Worm (Caenorhabditis elegans) whole organism, young adult: ENCODE results near the gene xbx-5.
"Not testable (repeated sequence)": the region's sequence is repeated elsewhere in the genome, so short reads cannot be mapped to it uniquely, and the experiment has no call there.

Source experiments
- B0019.2 ChIP-seq: fragments of 200-800 bp; sonication (Bioruptor generic); conservative IDR thresholded peaks from 2 replicates; pipeline ENCODE4 v1.3.6; 2022; ENCODE audit warnings: missing genetic modification reagents, missing genetic modification characterization, missing compliant biosample characterization
- C17E4.6 ChIP-seq: fragments of 200-800 bp; sonication (Bioruptor generic); IDR thresholded peaks from 2 replicates; pipeline ENCODE4 v1.3.6; 2022; ENCODE audit warnings: missing genetic modification reagents, missing genetic modification characterization, missing compliant biosample characterization
- D2030.7 ChIP-seq: fragments of 200-800 bp; sonication (Bioruptor generic); IDR thresholded peaks from 2 replicates; pipeline ENCODE4 v1.3.6; 2022; ENCODE audit warnings: missing genetic modification reagents, missing genetic modification characterization, missing compliant biosample characterization
- F33H1.4 ChIP-seq: fragments of 200-800 bp; sonication (Bioruptor generic); IDR thresholded peaks from 2 replicates; pipeline ENCODE4 v1.3.6; 2022; ENCODE audit warnings: missing genetic modification reagents, missing genetic modification characterization, missing compliant biosample characterization
- Y53G8AR.9 ChIP-seq: fragments of 200-800 bp; sonication (Bioruptor generic); conservative IDR thresholded peaks from 2 replicates; pipeline ENCODE4 v1.3.6; 2022; ENCODE audit warnings: missing genetic modification reagents, missing genetic modification characterization, missing compliant biosample characterization
- Y79H2A.3 ChIP-seq: fragments of 200-800 bp; sonication (Bioruptor generic); conservative IDR thresholded peaks from 2 replicates; pipeline ENCODE4 v1.3.6; 2022; ENCODE audit warnings: missing genetic modification reagents, missing genetic modification characterization, missing compliant biosample characterization
- Y95B8A.8 ChIP-seq: fragments of 200-800 bp; sonication (Bioruptor generic); IDR thresholded peaks from 2 replicates; pipeline ENCODE4 v1.3.6; 2022; ENCODE audit warnings: missing genetic modification reagents, missing genetic modification characterization, missing compliant biosample characterization
- aptf-3 ChIP-seq: fragments of 200-800 bp; sonication (Bioruptor generic); IDR thresholded peaks from 2 replicates; pipeline ENCODE4 v1.3.6; 2022; ENCODE audit warnings: missing genetic modification characterization, missing compliant biosample characterization
- attf-6 ChIP-seq: fragments of 200-800 bp; sonication (Bioruptor generic); IDR thresholded peaks from 2 replicates; pipeline ENCODE4 v1.3.6; 2022; ENCODE audit warnings: missing genetic modification reagents, missing genetic modification characterization, missing compliant biosample characterization
- cebp-1 ChIP-seq, 2 experiments: fragments of 200-800 bp in 1 of 2; sonication (Bioruptor generic) in 1 of 2; sonication (generic microtip) in 1 of 2; IDR thresholded peaks in 1 of 2; optimal IDR thresholded peaks in 1 of 2; 2 replicates each; pipeline versions ENCODE4 v1.3.6 to Lab custom; 2017 to 2022; ENCODE audit warnings: missing compliant biosample characterization in 2 of 2, missing genetic modification characterization in 2 of 2, mild to moderate bottlenecking in 1 of 2, missing genetic modification reagents in 1 of 2, moderate library complexity in 1 of 2
- ceh-40 ChIP-seq: fragments of 200-800 bp; sonication (Bioruptor generic); IDR thresholded peaks from 2 replicates; pipeline ENCODE4 v1.3.6; 2022; ENCODE audit warnings: missing genetic modification characterization, missing compliant biosample characterization
- ceh-58 ChIP-seq: fragments of 200-800 bp; sonication (Bioruptor generic); IDR thresholded peaks from 2 replicates; pipeline ENCODE4 v1.3.6; 2022; ENCODE audit warnings: missing genetic modification characterization, missing compliant biosample characterization
- ceh-91 ChIP-seq: fragments of 200-800 bp; sonication (Bioruptor generic); IDR thresholded peaks from 2 replicates; pipeline ENCODE4 v1.3.6; 2022; ENCODE audit warnings: missing genetic modification reagents, missing genetic modification characterization, missing compliant biosample characterization
- dox-1 ChIP-seq: fragments of 200-800 bp; sonication (Bioruptor generic); IDR thresholded peaks from 2 replicates; pipeline ENCODE4 v1.3.6; 2022; ENCODE audit warnings: missing genetic modification reagents, missing genetic modification characterization, missing compliant biosample characterization
- efl-1 ChIP-seq: fragments of 150-350 bp; optimal IDR thresholded peaks from 2 replicates; lab custom pipeline; 2014; ENCODE audit warnings: missing biosample characterization, missing genetic modification reagents, missing genetic modification characterization
- egl-44 ChIP-seq: fragments of 200-800 bp; sonication (Bioruptor generic); IDR thresholded peaks from 2 replicates; pipeline ENCODE4 v1.3.6; 2022; ENCODE audit warnings: missing genetic modification reagents, missing genetic modification characterization, missing compliant biosample characterization
- egrh-3 ChIP-seq: fragments of 200-800 bp; sonication (Bioruptor generic); IDR thresholded peaks from 2 replicates; pipeline ENCODE4 v1.3.6; 2022; ENCODE audit warnings: missing genetic modification reagents, missing genetic modification characterization, missing compliant biosample characterization
- ekl-4 ChIP-seq: fragments of 200-800 bp; sonication (Bioruptor generic); IDR thresholded peaks from 2 replicates; pipeline ENCODE4 v1.3.6; 2022; ENCODE audit warnings: missing genetic modification reagents, missing genetic modification characterization, missing compliant biosample characterization
- hmg-1.2 ChIP-seq: fragments of 200-800 bp; sonication (Bioruptor generic); IDR thresholded peaks from 2 replicates; pipeline ENCODE4 v1.3.6; 2022; ENCODE audit warnings: missing genetic modification reagents, missing genetic modification characterization, missing compliant biosample characterization
- hsf-1 ChIP-seq: fragments of 200-800 bp; sonication (Bioruptor generic); IDR thresholded peaks from 2 replicates; pipeline ENCODE4 v1.3.6; 2022; ENCODE audit warnings: missing genetic modification reagents, missing genetic modification characterization, missing compliant biosample characterization
- lin-26 ChIP-seq: fragments of 200-800 bp; sonication (Bioruptor generic); IDR thresholded peaks from 2 replicates; pipeline ENCODE4 v1.3.6; 2022; ENCODE audit warnings: missing genetic modification reagents, missing genetic modification characterization, missing compliant biosample characterization
- madf-3 ChIP-seq: fragments of 200-800 bp; sonication (Bioruptor generic); IDR thresholded peaks from 2 replicates; pipeline ENCODE4 v1.3.6; 2022; ENCODE audit warnings: missing genetic modification reagents, missing genetic modification characterization, missing compliant biosample characterization
- madf-6 ChIP-seq: fragments of 200-800 bp; sonication (Bioruptor generic); IDR thresholded peaks from 2 replicates; pipeline ENCODE4 v1.3.6; 2022; ENCODE audit warnings: missing genetic modification reagents, missing genetic modification characterization, missing compliant biosample characterization
- madf-8 ChIP-seq: fragments of 200-800 bp; sonication (Bioruptor generic); conservative IDR thresholded peaks from 2 replicates; pipeline ENCODE4 v1.3.6; 2022; ENCODE audit warnings: missing genetic modification reagents, missing genetic modification characterization, missing compliant biosample characterization
- mcd-1 ChIP-seq: fragments of 200-800 bp; sonication (Bioruptor generic); IDR thresholded peaks from 2 replicates; pipeline ENCODE4 v1.3.6; 2022; ENCODE audit warnings: missing genetic modification reagents, missing genetic modification characterization, missing compliant biosample characterization
- pbrm-1 ChIP-seq: fragments of 200-800 bp; sonication (Bioruptor generic); IDR thresholded peaks from 2 replicates; pipeline ENCODE4 v1.3.6; 2022; ENCODE audit warnings: missing genetic modification reagents, missing genetic modification characterization, missing compliant biosample characterization
- rcor-1 ChIP-seq: fragments of 200-800 bp; sonication (Bioruptor generic); IDR thresholded peaks from 2 replicates; pipeline ENCODE4 v1.3.6; 2022; ENCODE audit warnings: missing genetic modification reagents, missing genetic modification characterization, missing compliant biosample characterization
- tlf-1 ChIP-seq: fragments of 200-800 bp; sonication (Bioruptor generic); optimal IDR thresholded peaks from 2 replicates; lab custom pipeline; 2018; ENCODE audit warnings: mild to moderate bottlenecking, missing genetic modification characterization, missing compliant biosample characterization
- unc-130 ChIP-seq: sonication (generic microtip); optimal IDR thresholded peaks from 2 replicates; lab custom pipeline; 2016; ENCODE audit warnings: missing genetic modification reagents, missing genetic modification characterization, missing compliant biosample characterization
- xnd-1 ChIP-seq: sonication (generic microtip); optimal IDR thresholded peaks from 2 replicates; lab custom pipeline; 2016; ENCODE audit warnings: missing genotype, missing genetic modification reagents, missing genetic modification characterization, missing compliant biosample characterization
- ztf-25 ChIP-seq: fragments of 200-800 bp; sonication (Bioruptor generic); IDR thresholded peaks from 2 replicates; pipeline ENCODE4 v1.3.6; 2022; ENCODE audit warnings: missing genetic modification reagents, missing genetic modification characterization, missing compliant biosample characterization

xbx-5 gene

DNA sequence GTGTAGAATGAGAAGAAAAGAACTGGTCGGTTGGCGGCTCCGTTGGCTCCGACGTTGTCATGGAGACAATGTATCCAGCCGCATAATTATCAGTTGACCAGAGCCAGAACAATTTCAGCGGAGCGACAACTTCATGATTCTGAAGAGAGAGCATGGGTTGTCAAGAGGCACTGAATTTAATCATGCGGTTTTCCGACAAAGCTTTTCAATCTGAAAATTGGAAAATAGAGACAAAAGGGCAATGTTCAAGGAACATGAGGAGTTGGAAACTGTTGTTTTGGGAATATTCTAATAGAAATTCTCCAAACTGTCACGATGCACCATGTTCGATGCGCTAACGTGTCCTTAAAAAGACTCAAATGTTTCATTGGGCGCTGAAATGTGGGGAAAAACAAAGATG, at the start of gene xbx-5:
xbx-5 (minus strand) TSS at position 56 of the 400 bp plus-strand sequence.
- TF ChIP-seq ztf-25 (GFP tag; lab: Robert Waterston, UW) (no peak), cebp-1 (GFP tag; IDR thresholded peaks at IDR 0.05; lab: Robert Waterston, UW) (0 out of 2 replicates have a peak, but pooled peaks have one; percentile 16), cebp-1 (tag; optimal IDR thresholded peaks at IDR 0.05; lab: Kevin White, UChicago) (no peak)

DNA sequence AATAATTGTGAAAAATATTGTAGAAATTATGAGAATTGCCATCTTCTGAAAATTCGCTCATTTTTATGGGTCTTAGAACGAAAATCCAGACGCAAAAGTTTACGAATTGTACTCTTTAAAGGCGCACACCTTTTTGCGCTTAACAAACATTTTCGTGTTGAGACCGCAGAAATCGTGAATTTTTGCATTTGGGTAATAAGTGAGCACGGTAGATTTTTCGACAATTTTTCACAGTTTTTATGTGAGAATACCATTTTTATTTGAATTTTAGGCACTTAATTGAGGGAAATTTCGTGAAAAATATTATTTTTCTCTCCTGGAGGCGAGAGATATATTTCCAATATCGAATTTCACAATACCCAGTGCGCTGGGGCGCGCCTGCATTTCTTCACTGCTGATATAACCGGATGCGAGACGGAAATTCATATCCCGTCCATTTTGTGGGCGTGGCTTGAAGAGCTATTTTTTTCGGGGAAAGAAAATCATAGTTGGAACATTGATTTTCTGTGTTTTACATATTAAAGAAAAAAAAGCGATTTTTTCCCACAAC, 47.8 kb upstream of the xbx-5 start, which contains the start of gene cyp-25A4:
cyp-25A4 (minus strand) TSS at position 51 of the 550 bp plus-strand sequence.
- TF ChIP-seq cebp-1 (GFP tag; IDR thresholded peaks at IDR 0.05; lab: Robert Waterston, UW) (peak; percentile 83), cebp-1 (tag; optimal IDR thresholded peaks at IDR 0.05; lab: Kevin White, UChicago) (peak; percentile 75), hmg-1.2 (GFP tag; lab: Robert Waterston, UW) (peak; percentile 54; the same call in 1 of the 2 replicates), mcd-1 (peak; percentile 75)

DNA sequence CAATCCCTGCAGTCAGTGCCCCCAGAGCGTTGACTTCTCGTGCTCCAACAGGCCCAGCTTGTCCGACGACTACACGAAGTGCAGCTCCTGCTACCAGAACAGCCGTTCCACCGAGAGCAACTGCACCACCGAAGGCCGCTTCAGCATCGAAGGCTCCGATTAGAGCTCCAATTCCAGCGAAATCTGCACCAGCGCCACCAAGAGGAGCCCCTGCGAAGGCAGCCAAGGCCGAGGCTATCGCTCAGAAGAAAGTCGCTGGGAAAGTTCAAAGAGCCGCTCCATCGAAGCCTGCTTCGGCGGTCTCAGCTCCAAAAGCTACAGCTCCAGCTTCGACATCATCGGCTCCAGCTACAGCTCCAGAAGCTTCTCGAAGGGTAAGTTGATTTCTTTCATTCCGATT, 41.4 kb upstream of the xbx-5 start:
- peak; percentile 25; the same call in 1 of the 2 replicates for TF ChIP-seq Y53G8AR.9 (GFP tag; lab: Robert Waterston, UW)
- peak; percentile 83 for TF ChIP-seq egrh-3 (GFP tag; lab: Robert Waterston, UW)

DNA sequence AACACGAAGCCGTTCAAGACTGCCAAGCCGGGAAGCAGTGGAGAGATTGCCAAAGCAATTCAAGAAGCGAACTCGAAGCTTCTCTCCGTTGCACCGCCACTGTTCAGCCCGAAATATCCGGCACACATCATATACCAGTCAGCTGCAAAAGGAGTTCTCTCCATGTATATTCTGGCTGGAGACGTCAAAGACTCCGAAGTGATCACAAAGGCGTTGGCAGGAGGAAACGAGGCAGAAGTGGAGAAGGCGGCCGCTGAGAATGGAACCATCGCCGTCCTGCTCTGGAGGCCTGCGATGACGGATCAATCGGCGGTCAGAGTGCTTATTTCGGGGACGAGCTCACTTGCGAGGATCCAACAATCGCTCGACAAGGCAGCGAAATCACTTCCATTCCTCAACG, 40.9 kb upstream of the xbx-5 start:
- 0 out of 2 replicates have a peak, but pooled peaks have one; percentile 6 for TF ChIP-seq Y95B8A.8 (GFP tag; lab: Robert Waterston, UW)
- TF ChIP-seq madf-6 (GFP tag; lab: Robert Waterston, UW), result peak; percentile 53
- 0 out of 2 replicates have a peak, but pooled peaks have one; percentile 69 for TF ChIP-seq madf-3 (GFP tag; lab: Robert Waterston, UW)
- TF ChIP-seq egl-44 (GFP tag; lab: Robert Waterston, UW), result 0 out of 2 replicates have a peak, but pooled peaks have one; percentile 10
- peak; percentile 6; the same call in 1 of the 2 replicates for TF ChIP-seq lin-26 (GFP tag; lab: Robert Waterston, UW)
- TF ChIP-seq hsf-1, result peak; percentile 19; the same call in 1 of the 2 replicates

DNA sequence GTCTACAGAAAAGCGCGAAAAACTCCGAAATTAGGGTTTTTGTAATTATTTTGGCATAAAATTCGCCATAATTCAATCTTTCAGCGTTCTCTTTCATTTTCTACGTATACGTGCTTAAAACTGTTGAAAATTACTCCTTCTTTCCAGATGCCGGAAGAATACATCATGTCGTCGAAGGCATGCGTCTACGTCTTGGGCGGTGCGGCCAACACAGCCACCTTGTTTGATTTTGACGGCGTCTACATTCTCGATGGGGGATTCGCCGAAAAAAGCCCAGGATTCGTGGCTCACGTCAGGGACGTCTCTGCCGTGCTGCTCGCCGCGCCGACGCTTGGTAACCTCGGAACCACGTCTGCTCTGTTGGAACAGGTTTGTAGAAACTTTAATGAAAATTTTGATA, 40.5 kb upstream of the xbx-5 start, which contains the start of gene maph-1.3:
maph-1.3 (plus strand) TSS at position 148 of the 400 bp plus-strand sequence.
- TF ChIP-seq F33H1.4 (GFP tag; lab: Robert Waterston, UW), result peak; percentile 16; the same call in 1 of the 2 replicates
- peak; percentile 77 for TF ChIP-seq ceh-40 (GFP tag; lab: Robert Waterston, UW)
- 0 out of 2 replicates have a peak, but pooled peaks have one; percentile 30 for TF ChIP-seq aptf-3 (GFP tag; lab: Robert Waterston, UW)
- 0 out of 2 replicates have a peak, but pooled peaks have one; percentile 6 for TF ChIP-seq dox-1
- peak; percentile 38; the same call in 1 of the 2 replicates for TF ChIP-seq ztf-25 (GFP tag; lab: Robert Waterston, UW)
- TF ChIP-seq madf-3 (GFP tag; lab: Robert Waterston, UW), result peak; percentile 61; the same call in 1 of the 2 replicates
- TF ChIP-seq lin-26 (GFP tag; lab: Robert Waterston, UW), result peak; percentile 68
- TF ChIP-seq B0019.2 (GFP tag; lab: Robert Waterston, UW), result peak; percentile 41; the same call in 1 of the 2 replicates
- TF ChIP-seq C17E4.6 (GFP tag; lab: Robert Waterston, UW), result 0 out of 2 replicates have a peak, but pooled peaks have one; percentile 16
- peak; percentile 10; the same call in 1 of the 2 replicates for TF ChIP-seq attf-6 (GFP tag; lab: Robert Waterston, UW)
- 0 out of 2 replicates have a peak, but pooled peaks have one; percentile 36 for TF ChIP-seq pbrm-1 (GFP tag; lab: Robert Waterston, UW)
- TF ChIP-seq Y79H2A.3 (GFP tag; lab: Robert Waterston, UW), result peak; percentile 98
- peak; percentile 85; the same call in 1 of the 2 replicates for TF ChIP-seq Y95B8A.8 (GFP tag; lab: Robert Waterston, UW)
- TF ChIP-seq hsf-1, result peak; percentile 78
- peak; percentile 33 for TF ChIP-seq D2030.7 (GFP tag; lab: Robert Waterston, UW)
- TF ChIP-seq cebp-1 (GFP tag; IDR thresholded peaks at IDR 0.05; lab: Robert Waterston, UW), result not testable (repeated sequence)
- TF ChIP-seq cebp-1 (tag; optimal IDR thresholded peaks at IDR 0.05; lab: Kevin White, UChicago), result peak; percentile 12
- peak; percentile 65 for TF ChIP-seq madf-6 (GFP tag; lab: Robert Waterston, UW)
- TF ChIP-seq ceh-58 (GFP tag; lab: Robert Waterston, UW), result 0 out of 2 replicates have a peak, but pooled peaks have one; percentile 33

DNA sequence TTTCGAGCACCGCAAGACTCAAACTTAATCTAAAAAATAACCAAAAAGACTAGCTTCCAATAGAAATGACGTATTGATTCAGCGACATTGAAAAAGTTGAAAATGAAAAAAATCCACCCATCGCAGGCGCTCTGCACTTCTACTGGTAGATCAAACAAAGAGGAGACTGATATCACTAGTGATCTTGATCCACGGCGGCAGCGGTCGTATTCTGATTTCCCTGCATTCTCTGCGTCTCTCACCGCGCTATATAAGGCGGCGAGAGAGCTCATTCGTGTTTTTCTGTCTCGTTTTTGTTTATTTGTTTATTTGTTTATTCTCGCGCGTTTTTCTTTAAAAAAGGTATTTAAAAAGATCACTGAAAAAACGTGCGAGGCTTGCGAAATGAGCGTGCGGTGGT, 39.9 kb upstream of the xbx-5 start:
- TF ChIP-seq xnd-1 (tag; lab: Kevin White, UChicago) (peak; percentile 80), unc-130 (peak; percentile 6), attf-6 (GFP tag; lab: Robert Waterston, UW) (0 out of 2 replicates have a peak, but pooled peaks have one; percentile 32), ekl-4 (GFP tag; lab: Robert Waterston, UW) (peak; percentile 37; the same call in 1 of the 2 replicates), D2030.7 (GFP tag; lab: Robert Waterston, UW) (peak; percentile 81), madf-6 (GFP tag; lab: Robert Waterston, UW) (peak; percentile 97), hmg-1.2 (GFP tag; lab: Robert Waterston, UW) (peak; percentile 42; the same call in 1 of the 2 replicates), hsf-1 (peak; percentile 82), B0019.2 (GFP tag; lab: Robert Waterston, UW) (peak; percentile 62; the same call in 1 of the 2 replicates), efl-1 (peak; percentile 84), F33H1.4 (GFP tag; lab: Robert Waterston, UW) (peak; percentile 70), rcor-1 (GFP tag; lab: Robert Waterston, UW) (peak; percentile 72), madf-8 (peak; percentile 87), Y53G8AR.9 (GFP tag; lab: Robert Waterston, UW) (peak; percentile 81), tlf-1 (peak; percentile 2), Y95B8A.8 (GFP tag; lab: Robert Waterston, UW) (peak; percentile 80; the same call in 1 of the 2 replicates), ceh-91 (GFP tag; lab: Robert Waterston, UW) (peak; percentile 84), dox-1 (peak; percentile 72), madf-3 (GFP tag; lab: Robert Waterston, UW) (peak; percentile 85), mcd-1 (peak; percentile 27; the same call in 1 of the 2 replicates)
